Fruit fly (Drosophila melanogaster): Measurements from ENCODE around the gene CG15506.

Gene CG15506

DNA sequence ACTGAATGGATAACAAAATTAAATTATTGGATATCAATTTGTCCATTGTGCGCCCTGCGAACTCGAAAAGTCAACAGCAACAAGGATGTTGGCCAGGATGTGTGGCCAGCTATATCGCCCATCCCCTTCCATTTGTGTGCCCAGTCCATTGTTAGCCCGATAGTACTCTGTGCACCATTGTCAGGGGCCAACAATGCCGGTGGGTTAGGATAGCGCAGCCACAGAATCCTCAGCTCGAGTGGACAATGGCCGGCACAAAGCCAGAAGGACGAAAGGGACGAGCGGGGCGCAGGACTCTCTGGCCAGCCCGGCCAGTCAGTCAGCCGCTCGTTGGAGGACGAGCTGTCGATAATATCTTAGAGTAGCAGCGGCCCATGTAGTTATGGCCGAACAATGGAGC, 20.6 kb upstream of the CG15506 start:
- TF ChIP-seq CG8478 (optimal IDR thresholded peaks at IDR 0.05) (no peak), CTCF (optimal IDR thresholded peaks at IDR 0.05) (no peak)

DNA sequence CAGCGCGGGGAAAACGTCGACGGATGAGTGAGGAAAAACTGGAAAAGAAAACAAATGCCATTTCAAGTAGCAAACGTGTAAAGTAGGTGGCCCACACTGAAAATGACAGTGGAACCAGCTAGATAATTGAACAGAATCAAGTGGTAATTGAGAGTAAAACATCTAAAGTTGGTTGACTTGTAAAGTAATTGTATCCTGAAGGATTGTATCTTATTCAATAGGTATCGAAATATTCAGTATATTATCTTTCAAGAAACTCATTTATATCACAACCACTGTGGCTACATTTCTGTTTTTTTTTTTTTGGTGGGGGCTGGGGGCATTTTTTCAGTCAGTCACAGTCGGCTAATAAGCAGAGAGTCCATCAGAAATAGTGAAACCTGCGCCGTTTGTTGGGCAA, 19.2 kb upstream of the CG15506 start:
- no peak for TF ChIP-seq CG8478 (optimal IDR thresholded peaks at IDR 0.05)
- TF ChIP-seq CTCF (optimal IDR thresholded peaks at IDR 0.05): no peak

DNA sequence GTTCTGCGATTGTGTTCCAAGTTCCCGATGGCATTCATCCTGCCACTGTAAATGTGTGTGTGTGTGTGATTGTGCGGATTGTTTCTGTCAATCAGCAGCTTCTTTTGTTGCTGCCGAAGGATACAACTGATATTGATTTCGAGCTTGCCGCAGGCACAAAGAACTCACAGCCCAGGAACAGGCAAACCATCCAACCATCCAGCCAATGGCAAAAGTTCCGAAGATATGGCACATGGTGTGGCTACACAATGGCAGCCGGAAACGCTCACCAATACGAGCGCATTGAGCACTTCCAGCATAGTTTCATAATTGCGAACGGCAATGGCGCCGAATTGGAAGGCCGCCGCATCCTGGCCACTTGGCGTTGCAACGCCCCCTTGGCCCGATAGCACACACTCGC, 16.7 kb upstream of the CG15506 start:
- TF ChIP-seq CG8478 (optimal IDR thresholded peaks at IDR 0.05) (no peak), CTCF (optimal IDR thresholded peaks at IDR 0.05) (no peak)

DNA sequence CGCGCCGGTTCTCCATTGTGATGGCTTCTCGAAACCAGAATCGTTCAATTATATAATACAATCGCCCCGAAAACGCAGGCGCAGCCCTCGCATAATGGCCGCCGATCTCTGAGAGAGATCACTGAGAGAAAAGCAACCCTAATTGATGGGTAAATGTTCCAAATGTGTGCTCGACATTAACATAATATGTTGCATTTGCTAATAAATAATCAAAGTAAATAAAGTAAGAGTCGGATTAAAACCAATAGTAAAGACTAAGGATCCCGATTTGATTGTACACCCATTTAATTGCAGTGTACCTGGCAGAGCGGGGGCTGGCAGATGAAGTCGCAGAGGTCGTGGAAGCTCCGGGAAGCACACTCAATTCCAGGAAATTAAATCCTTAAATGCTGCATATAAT, 13.9 kb upstream of the CG15506 start:
- no peak for TF ChIP-seq CG8478 (optimal IDR thresholded peaks at IDR 0.05)
- TF ChIP-seq CTCF (optimal IDR thresholded peaks at IDR 0.05): no peak

DNA sequence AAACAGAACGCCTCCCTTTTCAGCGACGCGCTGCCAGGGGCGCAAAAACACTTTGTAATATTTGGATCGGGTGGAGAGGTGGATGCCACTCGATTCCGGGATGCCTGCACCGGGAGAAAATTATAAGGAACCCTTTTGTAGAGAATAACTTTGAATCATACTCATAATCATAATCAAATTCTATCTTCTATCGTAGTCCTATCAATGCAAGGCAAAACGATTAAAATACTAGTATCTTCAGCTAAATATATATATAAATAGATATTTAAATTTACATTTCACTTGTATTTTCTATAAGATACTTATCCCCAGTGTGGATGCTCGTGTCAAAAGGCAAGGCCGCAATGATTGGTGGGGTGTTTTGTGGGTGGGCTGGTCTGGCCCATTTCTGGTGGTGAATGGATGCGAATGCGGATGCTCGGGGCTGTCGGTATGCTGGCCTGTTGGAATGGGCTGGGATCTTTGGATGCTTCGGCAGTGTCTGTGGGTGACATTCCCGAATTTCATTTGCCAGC, 12.6 kb upstream of the CG15506 start:
- TF ChIP-seq CG8478 (optimal IDR thresholded peaks at IDR 0.05) (no peak), CTCF (optimal IDR thresholded peaks at IDR 0.05) (no peak)

DNA sequence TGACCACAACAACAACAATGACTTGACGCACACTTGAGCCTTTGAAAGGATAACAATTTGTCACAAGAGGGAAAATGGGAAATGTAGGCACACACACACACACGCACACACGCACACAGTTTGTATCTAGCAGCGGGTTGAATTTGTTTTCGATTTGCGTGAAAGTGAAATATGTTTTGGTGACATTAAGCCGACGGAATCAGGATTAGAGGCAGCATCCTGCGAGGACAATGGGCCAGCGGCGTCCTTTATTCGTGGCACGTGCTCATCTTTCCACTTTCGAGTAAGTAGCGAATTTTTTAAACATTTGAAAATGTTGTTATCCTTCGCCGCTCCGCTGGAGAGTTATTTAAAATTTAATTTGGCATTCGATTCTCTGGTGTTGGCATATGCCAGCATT, 11.2 kb upstream of the CG15506 start:
- TF ChIP-seq CTCF (optimal IDR thresholded peaks at IDR 0.05) (no peak), CG8478 (optimal IDR thresholded peaks at IDR 0.05) (no peak)

DNA sequence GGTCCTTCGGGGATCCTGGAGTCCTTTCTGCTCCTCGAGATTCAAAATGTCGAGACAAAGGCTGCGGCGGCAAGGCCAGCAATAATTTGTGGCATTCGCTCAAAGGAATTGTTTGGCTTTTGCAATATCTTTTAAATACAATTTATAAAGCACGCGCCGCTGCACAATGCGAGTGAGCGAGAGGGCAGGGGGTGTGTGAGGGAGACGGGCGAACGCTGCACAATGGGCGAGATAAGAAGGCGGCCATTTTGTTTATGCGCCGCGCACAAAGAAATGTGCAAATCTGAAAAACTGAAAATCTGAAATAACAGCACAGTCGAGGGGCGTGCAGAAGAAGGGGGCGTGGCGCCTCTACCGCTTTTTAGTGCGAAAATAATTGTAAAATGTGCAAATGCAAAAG, 10.1 kb upstream of the CG15506 start:
- TF ChIP-seq CG8478 (optimal IDR thresholded peaks at IDR 0.05): no peak
- TF ChIP-seq CTCF (optimal IDR thresholded peaks at IDR 0.05): no peak

DNA sequence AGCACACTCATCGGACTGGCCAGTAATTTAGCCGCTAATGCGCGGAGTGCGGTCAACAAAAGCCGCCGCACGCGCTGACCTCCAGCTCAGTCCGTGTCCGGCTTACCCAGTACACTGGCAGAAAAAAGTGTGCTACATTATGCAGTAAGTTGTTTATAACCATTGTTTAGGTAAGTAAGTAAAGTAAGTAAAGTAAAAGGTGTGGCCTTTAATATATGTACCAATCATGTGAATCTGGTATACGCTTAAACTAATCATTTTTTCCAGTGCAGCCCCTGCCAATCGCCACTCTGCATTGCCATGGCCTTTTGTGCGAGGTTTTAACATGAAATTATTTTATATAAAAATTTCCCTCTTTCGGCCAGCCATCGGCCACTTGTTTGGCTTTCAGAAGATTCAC, 7.0 kb upstream of the CG15506 start:
- no peak for TF ChIP-seq CTCF (optimal IDR thresholded peaks at IDR 0.05)
- TF ChIP-seq CG8478 (optimal IDR thresholded peaks at IDR 0.05): no peak

DNA sequence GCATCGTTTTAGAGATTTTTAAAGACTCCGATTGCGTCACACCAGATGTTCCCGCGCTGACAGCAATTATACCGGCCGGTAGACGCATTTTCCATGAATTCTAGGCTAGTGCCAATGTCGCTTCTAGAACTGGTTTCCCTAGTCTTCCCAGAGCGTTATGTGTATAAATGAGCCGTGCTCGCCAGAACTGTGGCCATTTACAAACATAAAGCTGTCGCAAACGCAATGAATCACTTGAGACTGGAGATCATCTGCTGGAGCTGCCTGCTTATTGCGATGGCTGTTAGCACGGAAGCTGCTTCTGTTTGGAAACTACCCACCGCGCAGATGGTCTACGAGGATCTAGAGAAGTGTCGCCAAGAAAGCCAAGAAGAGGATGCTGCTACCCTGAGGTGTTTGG, 4.1 kb upstream of the CG15506 start, which contains the start of gene Obp99d:
Gene Obp99d (plus strand): TSS at position 192 of the 400 bp plus-strand sequence.
- peak in 1 of 2 experiments; percentile 22 for TF ChIP-seq CTCF (optimal IDR thresholded peaks at IDR 0.05)
- no peak for TF ChIP-seq CG8478 (optimal IDR thresholded peaks at IDR 0.05)

DNA sequence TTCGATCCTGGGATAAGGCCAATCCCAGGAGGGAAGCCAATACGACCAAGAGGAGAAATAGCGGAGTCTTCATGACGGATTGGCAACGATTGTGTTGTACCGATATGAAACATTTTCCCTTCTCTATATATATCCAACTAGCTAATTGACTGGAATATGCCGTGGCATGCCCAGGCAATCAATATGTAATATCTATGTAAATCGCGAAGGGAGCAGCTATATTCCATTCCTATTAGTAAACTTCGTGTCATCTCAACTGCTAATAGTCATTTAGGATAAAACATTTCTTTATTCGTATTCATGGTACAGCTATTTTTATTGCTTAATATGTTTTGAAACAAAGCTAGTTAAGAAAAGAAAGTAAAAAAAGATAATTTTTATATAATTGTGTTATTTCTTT, 3.2 kb upstream of the CG15506 start, which contains the start of gene Dup99B:
Gene Dup99B (minus strand): TSS at position 101 of the 400 bp plus-strand sequence.
- TF ChIP-seq CG8478 (optimal IDR thresholded peaks at IDR 0.05) (no peak), CTCF (optimal IDR thresholded peaks at IDR 0.05) (no peak)

DNA sequence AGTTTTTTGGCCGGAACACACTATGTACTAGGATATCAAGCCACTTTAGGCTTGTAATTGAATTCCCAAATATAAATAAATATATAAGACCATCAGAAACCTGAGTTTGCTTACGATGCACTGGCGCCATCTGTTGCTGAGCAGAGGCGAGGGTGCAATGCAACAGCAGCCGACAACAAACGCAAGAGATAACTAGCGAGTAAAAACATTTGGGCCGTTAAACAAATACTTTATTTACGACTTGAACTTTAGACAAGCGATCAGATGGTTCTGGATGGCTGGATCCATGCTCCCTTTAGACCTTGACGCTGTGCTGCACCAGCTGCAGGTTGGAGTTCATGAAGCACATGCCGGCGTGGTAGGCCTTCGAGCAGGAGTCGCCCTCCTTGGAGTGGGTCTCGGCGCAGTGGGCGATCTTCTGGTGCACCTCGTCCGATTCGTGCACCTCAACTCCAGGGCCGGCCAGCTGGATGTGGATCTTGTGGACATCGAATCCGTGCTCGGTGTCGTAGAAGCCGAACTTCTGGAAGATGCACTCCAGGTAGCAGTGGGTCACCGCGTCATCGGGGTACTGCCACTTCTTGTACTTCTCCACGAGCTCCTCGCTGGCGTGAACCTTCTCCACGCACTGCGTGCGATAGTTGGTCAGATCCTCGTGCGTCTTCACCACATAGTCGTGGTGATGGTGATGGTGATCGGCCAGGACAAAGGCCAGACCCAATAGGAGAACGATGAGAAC, 2.3 kb upstream of the CG15506 start:
- no peak for TF ChIP-seq CG8478 (optimal IDR thresholded peaks at IDR 0.05)
- TF ChIP-seq CTCF (optimal IDR thresholded peaks at IDR 0.05): peak; percentile 84 to 88

DNA sequence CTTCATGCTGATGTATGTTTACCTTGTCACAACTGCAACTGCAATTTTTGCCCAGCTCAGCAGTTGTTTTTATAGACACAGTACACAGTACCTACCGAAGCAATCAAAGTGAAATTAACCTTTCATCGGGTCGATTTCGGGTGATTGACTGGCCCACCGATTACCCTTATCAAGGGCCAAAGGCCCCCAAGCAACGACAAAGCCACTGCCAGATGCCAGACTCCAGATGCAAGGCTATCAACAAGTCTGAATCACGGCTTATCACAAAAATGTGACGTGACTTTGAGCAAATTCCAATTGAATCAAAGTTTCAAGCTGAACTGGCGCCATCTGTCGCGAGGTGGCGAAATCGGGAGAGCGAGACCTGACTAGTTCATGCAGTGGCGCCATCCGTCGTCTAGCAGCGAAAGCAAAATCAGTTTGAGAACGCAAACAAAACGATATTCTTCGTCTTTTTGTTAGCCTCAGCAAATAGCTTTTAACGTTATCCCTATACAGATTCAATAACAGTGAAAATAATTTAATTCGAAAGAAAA, 1.6 kb upstream of the CG15506 start, which contains the start of gene Obp99b:
Gene Obp99b (minus strand): TSS at position 115 of the 536 bp plus-strand sequence.
- no peak for TF ChIP-seq CG8478 (optimal IDR thresholded peaks at IDR 0.05)
- peak; percentile 96 to 98 for TF ChIP-seq CTCF (optimal IDR thresholded peaks at IDR 0.05)

DNA sequence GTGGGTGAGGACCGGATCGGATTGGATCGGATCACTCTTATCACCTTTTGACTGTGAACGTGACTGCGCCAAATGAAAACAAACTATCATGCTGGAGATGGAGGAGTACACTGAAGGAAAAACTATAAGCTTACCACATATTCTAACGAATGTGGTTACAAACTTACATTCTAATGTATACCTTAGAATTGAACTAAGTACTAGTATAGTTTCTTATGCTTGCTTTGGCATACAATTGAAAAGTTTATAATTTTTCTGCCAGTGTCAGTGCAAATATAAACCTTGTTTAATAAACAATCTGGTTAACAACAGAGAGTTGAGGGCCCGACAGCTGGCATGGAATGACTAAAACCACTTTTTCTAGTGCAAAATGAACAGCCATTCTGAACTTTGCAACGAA, 944 bp upstream of the CG15506 start:
- TF ChIP-seq CG8478 (optimal IDR thresholded peaks at IDR 0.05) (no peak), CTCF (optimal IDR thresholded peaks at IDR 0.05) (no peak)

DNA sequence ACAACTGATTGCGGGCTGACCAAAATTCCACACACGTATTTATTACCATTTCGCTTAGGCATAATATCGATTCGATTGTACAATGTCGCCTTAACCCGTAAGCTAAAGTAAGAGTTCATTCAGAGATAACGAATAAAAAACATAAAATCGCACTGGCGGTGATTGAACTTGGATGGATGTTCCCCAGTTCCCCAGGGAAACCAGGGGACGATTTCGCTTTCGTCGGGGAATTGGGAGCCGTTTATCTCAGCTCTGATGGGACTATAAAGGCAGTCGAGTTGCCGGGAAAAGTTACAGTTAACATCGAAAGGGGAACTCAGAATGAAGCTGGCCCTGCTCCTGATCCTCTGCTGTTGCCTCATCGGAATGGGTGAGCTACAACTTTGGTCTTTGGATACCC, 3.8 kb downstream of the CG15506 start, which contains the start of gene CG34296:
Gene CG34296 (plus strand): TSS at position 301 of the 400 bp plus-strand sequence.
- no peak for TF ChIP-seq CTCF (optimal IDR thresholded peaks at IDR 0.05)
- TF ChIP-seq CG8478 (optimal IDR thresholded peaks at IDR 0.05): no peak

DNA sequence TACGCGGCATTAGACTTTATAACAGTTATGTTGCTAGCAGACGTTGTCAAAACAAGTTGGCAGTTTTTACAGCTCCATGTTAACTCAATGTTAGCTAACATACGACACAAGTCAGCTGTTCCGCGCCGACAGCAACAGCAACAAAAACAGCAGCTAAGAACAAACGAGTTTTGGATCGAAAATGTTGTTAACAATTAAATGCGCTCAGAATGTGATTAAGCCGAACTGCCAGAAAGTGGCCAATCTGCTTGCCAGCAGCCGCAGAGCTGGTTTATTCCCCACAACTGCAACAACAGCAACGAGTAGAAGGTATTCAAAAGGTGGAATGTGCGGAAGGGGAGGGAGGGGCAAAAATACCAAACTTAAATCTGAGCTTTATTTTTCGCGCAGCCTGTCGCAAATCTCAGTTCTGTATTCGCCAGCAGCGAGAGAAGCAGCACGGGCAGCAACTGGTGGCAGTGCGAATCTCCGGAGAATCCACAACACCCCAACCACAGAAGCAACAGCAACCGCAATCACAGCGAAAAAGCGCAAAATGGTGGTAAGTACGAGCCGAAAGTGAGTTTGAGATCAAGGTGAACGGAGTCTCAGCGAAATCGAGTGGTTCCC, 4.7 kb downstream of the CG15506 start, which contains the start of gene Pcd:
Gene Pcd (plus strand): TSS at position 116 of the 609 bp plus-strand sequence.
- TF ChIP-seq CTCF (optimal IDR thresholded peaks at IDR 0.05): no peak
- no peak for TF ChIP-seq CG8478 (optimal IDR thresholded peaks at IDR 0.05)

DNA sequence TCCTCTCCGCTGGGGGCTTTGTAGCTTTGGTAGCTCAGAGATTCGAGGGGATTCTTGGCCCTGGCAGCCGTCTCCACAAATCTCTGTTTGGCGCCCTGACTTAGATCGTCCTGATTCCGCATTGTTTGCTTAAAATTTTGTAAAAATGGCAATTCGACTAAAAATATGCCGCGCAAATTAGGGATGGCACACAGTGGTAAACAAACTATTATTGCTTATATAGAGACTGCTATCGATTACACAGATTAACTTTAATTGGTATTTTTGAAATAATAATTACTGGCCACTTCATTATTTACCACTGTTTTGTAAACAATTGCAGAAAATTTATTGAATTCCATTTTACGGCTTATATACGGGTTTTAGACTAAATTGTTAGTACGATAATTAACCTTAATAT, 6.3 kb downstream of the CG15506 start, which contains the start of the genes Naa40 and CG18731:
Gene Naa40 (minus strand): TSS at position 206 of the 400 bp plus-strand sequence.
Gene CG18731 (plus strand): TSS at position 283 of the 400 bp plus-strand sequence.
- TF ChIP-seq CG8478 (optimal IDR thresholded peaks at IDR 0.05) (no peak), CTCF (optimal IDR thresholded peaks at IDR 0.05) (no peak)
